Worm (Caenorhabditis elegans) whole organism, L1 larva: Measurements from ENCODE around the gene str-87.

Source experiments
- aha-1 ChIP-seq: fragments of 150-350 bp; optimal IDR thresholded peaks from 2 replicates; lab custom pipeline; 2014; ENCODE audit warnings: missing biosample characterization, missing genetic modification characterization
- ama-1 ChIP-seq: fragments of 150-350 bp; optimal IDR thresholded peaks from 2 replicates; lab custom pipeline; 2014
- ceh-63 ChIP-seq: fragments of 200-800 bp; sonication (Bioruptor generic); optimal IDR thresholded peaks from 2 replicates; lab custom pipeline; 2018; ENCODE audit warnings: mild to moderate bottlenecking, missing genetic modification characterization, missing compliant biosample characterization
- egl-27 ChIP-seq, 2 experiments: fragments of 150-350 bp in 1 of 2; sonication (generic microtip); optimal IDR thresholded peaks; 3 replicates each; lab custom pipeline; 2017 to 2018; ENCODE audit warnings: missing biosample characterization in 2 of 2, missing genetic modification characterization in 2 of 2, missing genetic modification reagents in 2 of 2
- grh-1 ChIP-seq: fragments of 200-800 bp; sonication (Bioruptor generic); IDR thresholded peaks from 2 replicates; pipeline ENCODE4 v1.3.6; 2022; ENCODE audit warnings: missing genetic modification reagents, missing genetic modification characterization, missing compliant biosample characterization
- irx-1 ChIP-seq: sonication (generic microtip); optimal IDR thresholded peaks from 2 replicates; lab custom pipeline; 2016; ENCODE audit warnings: missing genetic modification characterization, missing compliant biosample characterization
- lin-13 ChIP-seq: fragments of 150-350 bp; optimal IDR thresholded peaks from 2 replicates; lab custom pipeline; 2014; ENCODE audit warnings: missing biosample characterization, missing genetic modification reagents, missing genetic modification characterization
- mef-2 ChIP-seq: fragments of 150-350 bp; optimal IDR thresholded peaks from 2 replicates; lab custom pipeline; 2014; ENCODE audit warnings: missing biosample characterization, missing genetic modification characterization
- nhr-11 ChIP-seq: fragments of 150-350 bp; optimal IDR thresholded peaks from 2 replicates; lab custom pipeline; 2014; ENCODE audit warnings: missing biosample characterization, missing genetic modification characterization
- nhr-47 ChIP-seq: sonication (generic microtip); optimal IDR thresholded peaks from 2 replicates; lab custom pipeline; 2016; ENCODE audit warnings: mild to moderate bottlenecking, missing genetic modification characterization, moderate library complexity, missing compliant biosample characterization
- nhr-76 ChIP-seq: sonication (generic microtip); optimal IDR thresholded peaks from 2 replicates; lab custom pipeline; 2017; ENCODE audit warnings: missing biosample characterization, missing genetic modification characterization
- unc-130 ChIP-seq: fragments of 150-350 bp; optimal IDR thresholded peaks from 2 replicates; lab custom pipeline; 2017; ENCODE audit warnings: missing biosample characterization, missing genetic modification characterization, inconsistent platforms
- unc-30 ChIP-seq: sonication (generic microtip); optimal IDR thresholded peaks from 2 replicates; lab custom pipeline; 2017; ENCODE audit warnings: missing biosample characterization, missing genetic modification characterization
- zag-1 ChIP-seq: fragments of 150-350 bp; optimal IDR thresholded peaks from 2 replicates; lab custom pipeline; 2014; ENCODE audit warnings: missing biosample characterization, missing genetic modification characterization

DNA sequence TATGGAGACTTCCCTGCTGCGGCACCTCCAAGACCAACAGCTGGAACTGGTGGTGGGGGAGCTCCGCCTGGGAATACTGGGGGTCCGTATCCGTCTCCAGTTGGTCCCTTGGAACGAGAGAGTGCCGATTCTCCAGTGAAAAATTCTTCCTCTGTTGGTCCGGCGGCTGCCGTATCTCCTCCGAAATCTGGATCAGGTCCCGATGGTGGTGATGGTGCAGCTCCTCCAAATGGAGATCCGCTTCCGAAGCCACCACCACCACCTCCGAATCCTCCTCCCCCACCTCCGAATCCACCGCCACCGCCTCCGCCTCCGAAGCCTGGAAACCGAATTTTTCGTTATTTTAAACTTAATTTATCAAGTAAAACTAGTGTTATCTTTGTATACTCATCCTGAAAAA lies 47.6 kb downstream of the str-87 start:
- no peak for TF ChIP-seq ama-1
- TF ChIP-seq lin-13 (GFP tag; lab: Kevin White, UChicago), result no peak
- TF ChIP-seq aha-1 (tag; lab: Kevin White, UChicago), result no peak
- TF ChIP-seq ceh-63 (GFP tag; lab: Kevin White, UChicago), result no peak
- TF ChIP-seq mef-2 (tag; lab: Kevin White, UChicago), result no peak
- TF ChIP-seq zag-1 (tag; lab: Kevin White, UChicago), result no peak
- no peak for TF ChIP-seq nhr-11 (tag; lab: Kevin White, UChicago)
- no peak for TF ChIP-seq unc-130 (tag; lab: Kevin White, UChicago)
- TF ChIP-seq nhr-76 (tag; lab: Kevin White, UChicago), result no peak
- TF ChIP-seq irx-1 (tag; lab: Kevin White, UChicago), result no peak
- TF ChIP-seq grh-1 (GFP tag; lab: Robert Waterston, UW), result no peak
- no peak for TF ChIP-seq egl-27 (tag; optimal IDR thresholded peaks at IDR 0.05; lab: Kevin White, UChicago)
- TF ChIP-seq unc-30 (tag; lab: Kevin White, UChicago), result no peak
- no peak for TF ChIP-seq nhr-47 (tag; lab: Kevin White, UChicago)
